Worm (Caenorhabditis elegans): ENCODE measurements around the gene srt-39.

srt-39 gene

DNA sequence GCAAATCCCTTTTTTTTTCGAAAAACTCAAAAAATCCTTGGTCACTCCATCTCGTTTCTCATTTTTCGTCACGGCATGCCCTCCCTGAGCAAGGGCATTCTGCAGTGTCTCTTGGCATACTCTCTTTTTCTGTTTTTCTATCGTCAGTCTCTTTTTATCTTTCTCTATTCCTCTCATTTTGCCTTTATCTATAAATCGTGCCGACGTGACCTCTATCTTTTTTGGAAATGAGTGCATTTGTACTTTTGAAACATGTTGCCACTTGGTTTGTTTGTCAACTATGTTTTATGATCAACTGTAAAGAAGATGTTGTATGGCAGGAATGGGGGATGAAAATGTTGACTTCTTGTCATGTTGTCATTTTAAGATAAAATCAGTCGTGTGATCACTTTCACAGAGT is 44.2 kb downstream of the srt-39 start (continued):
- TF ChIP-seq elt-1 (tag; optimal IDR thresholded peaks at IDR 0.05) = peak; percentile 57
- TF ChIP-seq eor-1 (tag; optimal IDR thresholded peaks at IDR 0.05) = no peak
- peak; percentile 12 for TF ChIP-seq lin-15B (tag; optimal IDR thresholded peaks at IDR 0.05)
- no peak for TF ChIP-seq nhr-77 (tag; optimal IDR thresholded peaks at IDR 0.05)
- peak; percentile 84 for TF ChIP-seq unc-62 (GFP tag; optimal IDR thresholded peaks at IDR 0.05)
- no peak for TF ChIP-seq sea-2 (GFP tag; optimal IDR thresholded peaks at IDR 0.05)
- TF ChIP-seq unc-39 (tag; optimal IDR thresholded peaks at IDR 0.05) = no peak
- TF ChIP-seq pqm-1 (tag; optimal IDR thresholded peaks at IDR 0.05) = peak; percentile 66
- TF ChIP-seq nhr-12 (tag; optimal IDR thresholded peaks at IDR 0.05) = no peak
- TF ChIP-seq zag-1 (tag; optimal IDR thresholded peaks at IDR 0.05) = no peak

DNA sequence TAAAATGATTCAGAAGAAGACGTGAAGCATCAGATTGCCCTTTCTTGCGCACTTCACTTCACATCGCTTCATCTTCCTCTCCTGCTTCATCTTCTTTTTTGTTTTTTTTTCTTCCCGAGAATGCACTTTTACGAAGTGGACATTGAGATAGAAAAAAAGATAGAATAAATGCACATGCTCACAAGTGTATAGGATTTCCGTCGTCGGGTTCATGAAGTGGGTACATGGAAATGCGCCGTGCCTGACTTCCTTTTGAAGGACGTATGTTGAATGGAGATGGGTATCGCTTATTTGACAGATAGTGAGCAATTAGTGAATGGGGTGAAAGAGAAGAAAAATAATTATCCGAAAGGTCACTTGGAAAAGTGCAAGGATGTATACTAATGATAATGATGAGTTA is 45.4 kb downstream of the srt-39 start:
- TF ChIP-seq nhr-43 (tag; optimal IDR thresholded peaks at IDR 0.05; ENCODE audit: poor library complexity, severe bottlenecking) (no peak), sea-2 (GFP tag; optimal IDR thresholded peaks at IDR 0.05) (no peak), nhr-23 (tag; optimal IDR thresholded peaks at IDR 0.05) (no peak), ceh-16 (tag; optimal IDR thresholded peaks at IDR 0.05) (peak; percentile 65), ceh-82 (tag; optimal IDR thresholded peaks at IDR 0.05) (no peak), pha-4 (tag; optimal IDR thresholded peaks at IDR 0.05) (no peak), hmg-11 (tag; optimal IDR thresholded peaks at IDR 0.05) (peak; percentile 16), ceh-28 (tag; optimal IDR thresholded peaks at IDR 0.05) (no peak), nhr-237 (tag; optimal IDR thresholded peaks at IDR 0.05) (no peak), skn-1 (tag; optimal IDR thresholded peaks at IDR 0.05) (no peak), ztf-4 (tag; optimal IDR thresholded peaks at IDR 0.05) (no peak), tbx-2 (tag; optimal IDR thresholded peaks at IDR 0.05) (peak; percentile 56), eor-1 (tag; optimal IDR thresholded peaks at IDR 0.05) (no peak), lsy-12 (tag; optimal IDR thresholded peaks at IDR 0.05) (no peak), mdl-1 (tag; optimal IDR thresholded peaks at IDR 0.05) (no peak), nhr-76 (tag; optimal IDR thresholded peaks at IDR 0.05) (no peak), elt-1 (tag; optimal IDR thresholded peaks at IDR 0.05) (peak; percentile 68), nhr-77 (tag; optimal IDR thresholded peaks at IDR 0.05) (no peak), zag-1 (tag; optimal IDR thresholded peaks at IDR 0.05) (peak; percentile 27), fos-1 (tag; optimal IDR thresholded peaks at IDR 0.05) (no peak), nfya-1 (tag; optimal IDR thresholded peaks at IDR 0.05; ENCODE audit: insufficient read depth) (peak; percentile 33), daf-12 (tag; optimal IDR thresholded peaks at IDR 0.05) (peak; percentile 27), nhr-67 (tag; optimal IDR thresholded peaks at IDR 0.05) (no peak), unc-62 (GFP tag; optimal IDR thresholded peaks at IDR 0.05) (peak; percentile 53), fkh-10 (GFP tag; optimal IDR thresholded peaks at IDR 0.05) (peak; percentile 84)

ce11 chrV:12531084-12531483 is 46.4 kb downstream of the srt-39 start:
- TF ChIP-seq nhr-23 (tag; optimal IDR thresholded peaks at IDR 0.05) (no peak), ama-1 (optimal IDR thresholded peaks at IDR 0.05) (no peak), nhr-12 (tag; optimal IDR thresholded peaks at IDR 0.05) (no peak), snpc-4 (tag; optimal IDR thresholded peaks at IDR 0.05) (no peak), elt-2 (tag; optimal IDR thresholded peaks at IDR 0.05) (no peak), pqm-1 (tag; optimal IDR thresholded peaks at IDR 0.05) (no peak), unc-39 (tag; optimal IDR thresholded peaks at IDR 0.05) (no peak), elt-3 (tag; optimal IDR thresholded peaks at IDR 0.05) (no peak), daf-12 (tag; optimal IDR thresholded peaks at IDR 0.05) (no peak), ceh-9 (tag; optimal IDR thresholded peaks at IDR 0.05) (no peak), zag-1 (tag; optimal IDR thresholded peaks at IDR 0.05) (no peak), elt-1 (tag; optimal IDR thresholded peaks at IDR 0.05) (no peak), egl-27 (tag; optimal IDR thresholded peaks at IDR 0.05) (no peak)

DNA sequence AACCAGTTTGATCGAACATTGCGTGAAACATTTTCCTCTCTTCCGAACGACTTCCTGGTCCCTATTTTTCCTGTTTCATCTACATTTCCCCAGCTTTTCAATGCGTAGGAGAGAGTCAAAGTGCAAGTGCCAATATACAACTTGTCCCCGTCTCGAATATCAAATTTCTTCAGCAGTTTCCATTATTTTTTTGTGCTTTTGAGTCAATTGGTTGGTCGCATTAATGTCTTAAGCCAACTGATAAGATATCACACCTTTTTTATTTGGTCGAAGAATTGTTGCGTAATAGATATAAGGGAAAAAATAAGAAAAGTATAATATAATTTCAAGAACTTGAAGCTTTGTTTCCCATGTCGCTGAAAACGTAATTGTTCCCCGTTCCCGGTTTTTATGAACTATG is 47.7 kb downstream of the srt-39 start:
- TF ChIP-seq mdl-1 (tag; optimal IDR thresholded peaks at IDR 0.05) (no peak), pqm-1 (tag; optimal IDR thresholded peaks at IDR 0.05) (peak; percentile 44), elt-2 (tag; optimal IDR thresholded peaks at IDR 0.05) (peak; percentile 66), jun-1 (tag; optimal IDR thresholded peaks at IDR 0.05) (no peak)
